Worm (Caenorhabditis elegans): ENCODE measurements around the gene Y7A5A.24.

ce11 chrX:15746705-15747104 is 35.2 kb downstream of the Y7A5A.24 start, which contains the start of gene srxa-9:
- TF ChIP-seq unc-55 (GFP tag; optimal IDR thresholded peaks at IDR 0.05) (no peak), nhr-232 (tag; optimal IDR thresholded peaks at IDR 0.05) (no peak), pros-1 (tag; optimal IDR thresholded peaks at IDR 0.05) (no peak), eyg-1 (tag; optimal IDR thresholded peaks at IDR 0.05) (no peak), ceh-48 (tag; optimal IDR thresholded peaks at IDR 0.05) (no peak), pax-1 (tag; optimal IDR thresholded peaks at IDR 0.05) (no peak), ama-1 (optimal IDR thresholded peaks at IDR 0.05) (no peak), pha-2 (tag; optimal IDR thresholded peaks at IDR 0.05) (no peak)

Data from whole organism, late embryonic.